Worm (Caenorhabditis elegans) whole organism, mixed stage, embryonic: ENCODE measurements around the gene Y19D10B.6.
"Not testable (repeated sequence)": the region's sequence is repeated elsewhere in the genome, so short reads cannot be mapped to it uniquely, and the experiment has no call there.

Experiments used
- M03D4.4 ChIP-seq: sonication (generic microtip); optimal IDR thresholded peaks from 2 replicates; lab custom pipeline; 2017; ENCODE audit warnings: mild to moderate bottlenecking, missing genetic modification characterization, missing compliant biosample characterization
- bed-3 ChIP-seq: fragments of 200-800 bp; sonication (Bioruptor generic); optimal IDR thresholded peaks from 3 replicates; lab custom pipeline; 2018; ENCODE audit warnings: mild to moderate bottlenecking, missing genetic modification characterization, moderate library complexity, missing compliant biosample characterization
- blmp-1 ChIP-seq: fragments of 150-350 bp; optimal IDR thresholded peaks from 2 replicates; lab custom pipeline; 2014; ENCODE audit warnings: missing biosample characterization, missing genetic modification characterization
- ceh-39 ChIP-seq: fragments of 150-350 bp; optimal IDR thresholded peaks from 2 replicates; lab custom pipeline; 2014; ENCODE audit warnings: missing biosample characterization, missing genetic modification characterization
- ceh-43 ChIP-seq: fragments of 200-800 bp; sonication (Bioruptor generic); optimal IDR thresholded peaks from 2 replicates; lab custom pipeline; 2018; ENCODE audit warnings: mild to moderate bottlenecking, missing genetic modification characterization, moderate library complexity, missing compliant biosample characterization
- ces-1 ChIP-seq: fragments of 150-350 bp; optimal IDR thresholded peaks from 2 replicates; lab custom pipeline; 2014; ENCODE audit warnings: missing biosample characterization, missing genetic modification reagents, missing genetic modification characterization
- cnd-1 ChIP-seq: fragments of 200-800 bp; sonication (Bioruptor generic); optimal IDR thresholded peaks from 2 replicates; lab custom pipeline; 2018; ENCODE audit warnings: mild to moderate bottlenecking, missing genetic modification characterization, missing compliant biosample characterization
- drap-1 ChIP-seq: fragments of 200-800 bp; sonication (Bioruptor generic); optimal IDR thresholded peaks from 3 replicates; lab custom pipeline; 2018; ENCODE audit warnings: mild to moderate bottlenecking, missing genetic modification characterization, missing compliant biosample characterization
- elt-1 ChIP-seq: sonication (generic microtip); optimal IDR thresholded peaks from 2 replicates; lab custom pipeline; 2017; ENCODE audit warnings: missing genetic modification characterization, mild to moderate bottlenecking, missing compliant biosample characterization, antibody characterized with exemption, moderate library complexity, borderline replicate concordance; ENCODE audit not compliant: insufficient read depth
- elt-3 ChIP-seq: fragments of 150-350 bp; optimal IDR thresholded peaks from 2 replicates; lab custom pipeline; 2014; ENCODE audit warnings: missing biosample characterization, missing genetic modification characterization
- flh-1 ChIP-seq: fragments of 200-800 bp; sonication (Bioruptor generic); optimal IDR thresholded peaks from 2 replicates; lab custom pipeline; 2018; ENCODE audit warnings: mild to moderate bottlenecking, missing genetic modification characterization, moderate library complexity, missing compliant biosample characterization
- ham-2 ChIP-seq: fragments of 200-800 bp; sonication (Bioruptor generic); optimal IDR thresholded peaks from 2 replicates; lab custom pipeline; 2018; ENCODE audit warnings: mild to moderate bottlenecking, missing genetic modification characterization, missing compliant biosample characterization
- hlh-1 ChIP-seq: fragments of 150-350 bp; optimal IDR thresholded peaks from 2 replicates; lab custom pipeline; 2014; ENCODE audit warnings: missing biosample characterization, missing genetic modification reagents, missing genetic modification characterization
- lin-32 ChIP-seq: fragments of 200-800 bp; sonication (Bioruptor generic); optimal IDR thresholded peaks from 2 replicates; lab custom pipeline; 2018; ENCODE audit warnings: mild to moderate bottlenecking, missing genetic modification characterization, missing compliant biosample characterization
- lsy-2 ChIP-seq: fragments of 150-350 bp; optimal IDR thresholded peaks from 2 replicates; lab custom pipeline; 2014; ENCODE audit warnings: missing biosample characterization, missing genetic modification characterization
- mep-1 ChIP-seq: fragments of 150-350 bp; optimal IDR thresholded peaks from 2 replicates; lab custom pipeline; 2017; ENCODE audit warnings: missing biosample characterization, missing genetic modification reagents, missing genetic modification characterization, inconsistent platforms
- mls-2 ChIP-seq: sonication (generic microtip); optimal IDR thresholded peaks from 2 replicates; lab custom pipeline; 2016; ENCODE audit warnings: mild to moderate bottlenecking, missing genetic modification characterization, moderate library complexity, missing compliant biosample characterization
- nhr-12 ChIP-seq: fragments of 150-350 bp; optimal IDR thresholded peaks from 2 replicates; lab custom pipeline; 2014; ENCODE audit warnings: missing biosample characterization, missing genetic modification characterization
- nhr-28 ChIP-seq: fragments of 150-350 bp; optimal IDR thresholded peaks from 2 replicates; lab custom pipeline; 2014; ENCODE audit warnings: missing biosample characterization, missing genetic modification characterization
- pha-4 ChIP-seq: fragments of 150-350 bp; optimal IDR thresholded peaks from 2 replicates; lab custom pipeline; 2018; ENCODE audit warnings: missing biosample characterization, missing genetic modification reagents, missing genetic modification characterization
- sptf-1 ChIP-seq: sonication (generic microtip); optimal IDR thresholded peaks from 2 replicates; lab custom pipeline; 2017; ENCODE audit warnings: mild to moderate bottlenecking, missing genetic modification characterization, moderate library complexity, missing compliant biosample characterization
- tbx-8 ChIP-seq: fragments of 200-800 bp; sonication (Bioruptor generic); optimal IDR thresholded peaks from 2 replicates; lab custom pipeline; 2018; ENCODE audit warnings: mild to moderate bottlenecking, missing genetic modification characterization, moderate library complexity, missing compliant biosample characterization
- unc-120 ChIP-seq: sonication (generic microtip); optimal IDR thresholded peaks from 2 replicates; lab custom pipeline; 2017; ENCODE audit warnings: missing genetic modification characterization, missing compliant biosample characterization; ENCODE audit not compliant: poor library complexity, severe bottlenecking
- unc-39 ChIP-seq: fragments of 150-350 bp; optimal IDR thresholded peaks from 2 replicates; lab custom pipeline; 2014; ENCODE audit warnings: missing biosample characterization, missing genetic modification characterization
- zip-8 ChIP-seq: fragments of 150-350 bp; optimal IDR thresholded peaks from 2 replicates; lab custom pipeline; 2014; ENCODE audit warnings: missing biosample characterization, missing genetic modification characterization
- ztf-11 ChIP-seq: fragments of 150-350 bp; optimal IDR thresholded peaks from 2 replicates; lab custom pipeline; 2014; ENCODE audit warnings: missing biosample characterization, missing genetic modification characterization

The Y19D10B.6 gene

DNA sequence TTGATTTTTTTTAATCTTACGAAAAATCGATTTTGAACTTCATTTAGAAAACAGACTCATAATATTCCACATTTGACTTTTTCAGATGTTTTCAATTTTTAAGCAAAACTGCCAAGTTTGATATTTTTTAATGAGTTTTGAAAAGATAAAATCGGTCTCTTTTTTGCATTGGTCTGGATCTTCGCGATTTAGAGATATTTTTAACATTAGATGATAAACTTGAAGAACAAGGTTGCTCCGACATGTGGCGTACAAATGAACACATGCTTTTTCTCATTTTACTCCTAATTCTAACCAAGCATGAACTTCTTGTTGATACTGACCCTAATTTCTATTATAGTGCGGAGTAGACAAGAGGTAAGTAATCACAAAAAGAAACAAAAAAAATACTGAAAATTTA lies 10.7 kb upstream of the Y19D10B.6 start, which contains the start of gene irld-32:
Gene irld-32 (plus strand): TSS at position 301 of the 400 bp plus-strand sequence.
- not testable (repeated sequence) for TF ChIP-seq ztf-11 (tag; lab: Kevin White, UChicago); mep-1 (tag; lab: Kevin White, UChicago); unc-39

DNA sequence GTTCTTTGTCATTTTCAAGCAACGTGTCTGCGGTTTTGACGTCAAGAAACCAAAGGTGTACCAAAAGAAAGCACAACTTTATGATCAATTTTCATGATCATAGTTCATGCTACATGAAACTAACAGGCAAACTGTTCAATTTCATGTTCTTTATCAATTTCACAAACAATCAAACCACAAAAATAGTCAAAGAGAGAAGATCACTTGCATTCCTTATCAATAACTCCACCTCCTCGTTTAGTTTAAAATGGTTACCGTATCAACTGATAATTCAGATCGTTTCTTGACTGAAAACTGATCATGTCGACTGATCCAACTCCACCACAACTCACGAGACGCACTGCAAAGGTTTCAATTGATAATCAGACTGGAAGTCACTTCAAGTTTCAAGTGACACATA lies 9.2 kb upstream of the Y19D10B.6 start, which contains the start of gene pud-1.1:
Gene pud-1.1 (plus strand): TSS at position 301 of the 400 bp plus-strand sequence.
- not testable (repeated sequence) for TF ChIP-seq mls-2; nhr-28; lin-32 (GFP tag; lab: Kevin White, UChicago)

DNA sequence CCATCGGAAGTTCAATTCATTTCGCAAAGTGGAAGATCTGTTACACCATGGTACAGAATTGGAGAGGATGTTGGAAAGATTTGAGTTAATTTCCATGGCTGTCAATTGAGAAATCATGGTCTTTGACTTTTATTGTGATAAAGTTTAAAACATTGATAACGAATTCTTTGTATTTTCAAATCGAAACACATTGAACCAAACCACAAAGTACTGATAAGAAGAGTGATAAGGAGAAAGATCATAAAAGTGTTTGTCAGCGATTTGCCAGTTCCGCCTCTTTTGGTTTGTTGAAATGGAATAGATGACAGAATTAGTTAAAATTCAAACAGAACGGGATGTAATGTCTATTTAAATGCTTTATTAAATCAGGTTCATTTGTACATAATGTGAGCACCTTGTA lies 6.2 kb upstream of the Y19D10B.6 start:
- TF ChIP-seq tbx-8 (GFP tag; lab: Kevin White, UChicago), result no peak
- no peak for TF ChIP-seq ceh-43 (GFP tag; lab: Kevin White, UChicago)
- no peak for TF ChIP-seq ham-2 (GFP tag; lab: Kevin White, UChicago)
- no peak for TF ChIP-seq mls-2
- TF ChIP-seq lin-32 (GFP tag; lab: Kevin White, UChicago), result no peak
- TF ChIP-seq unc-120, result no peak
- TF ChIP-seq bed-3, result no peak
- no peak for TF ChIP-seq nhr-12

DNA sequence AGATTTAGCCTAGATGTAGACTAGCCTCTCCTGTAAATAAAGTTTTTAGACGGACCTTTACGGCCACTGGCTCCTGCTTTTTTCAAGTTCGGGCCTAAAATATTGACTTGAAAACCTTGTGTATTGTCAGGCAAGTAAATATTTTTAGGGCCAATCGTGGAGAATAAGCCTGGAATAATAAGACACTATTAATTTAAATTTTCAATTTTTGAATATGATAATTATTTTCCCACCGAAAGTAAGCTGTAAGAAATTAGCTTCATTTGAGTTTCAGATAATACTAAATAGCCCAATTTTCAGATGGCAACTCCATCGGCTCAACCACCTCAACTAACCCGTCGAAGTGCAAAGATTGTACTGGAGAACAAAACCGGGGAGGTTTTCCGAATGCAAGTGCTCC lies 5.5 kb upstream of the Y19D10B.6 start, which contains the start of gene pud-4:
Gene pud-4 (plus strand): TSS at position 301 of the 400 bp plus-strand sequence.
- TF ChIP-seq lsy-2 (tag; lab: Kevin White, UChicago), result no peak
- no peak for TF ChIP-seq elt-3 (tag; lab: Kevin White, UChicago)
- no peak for TF ChIP-seq tbx-8 (GFP tag; lab: Kevin White, UChicago)
- no peak for TF ChIP-seq hlh-1
- no peak for TF ChIP-seq flh-1
- no peak for TF ChIP-seq ceh-43 (GFP tag; lab: Kevin White, UChicago)
- no peak for TF ChIP-seq ztf-11 (tag; lab: Kevin White, UChicago)
- no peak for TF ChIP-seq bed-3
- TF ChIP-seq, all 35 proteins: peak for 0

- no peak for TF ChIP-seq zip-8 (tag; lab: Kevin White, UChicago)
Observed at ce11 chrV:2325052-2325451, 4.2 kb upstream of the Y19D10B.6 start, which contains the start of gene pud-3. TSS of gene pud-3 (minus strand) at chrV:2325152.

DNA sequence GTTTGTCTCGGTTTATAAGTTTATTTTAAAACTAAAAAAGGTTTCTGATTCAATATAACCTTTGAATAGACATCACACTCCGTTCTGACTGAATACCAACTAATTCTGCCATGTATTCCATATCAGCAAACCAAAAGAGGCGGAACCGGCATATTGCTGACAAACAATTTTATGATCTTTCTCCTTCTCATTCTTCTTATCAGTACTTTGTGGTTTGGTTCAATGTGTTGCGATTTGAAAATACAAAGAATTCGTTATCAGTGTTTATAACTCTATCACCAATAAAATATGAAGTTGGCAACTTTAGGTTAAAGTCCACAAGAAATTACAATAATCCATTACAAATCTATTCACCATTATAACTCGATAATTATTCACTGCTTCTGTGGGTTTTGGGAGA lies 3.4 kb upstream of the Y19D10B.6 start:
- TF ChIP-seq mls-2 (no peak), nhr-12 (no peak), bed-3 (no peak), cnd-1 (no peak), nhr-28 (no peak), unc-39 (no peak), flh-1 (no peak), mep-1 (tag; lab: Kevin White, UChicago) (no peak)

ce11 chrV:2322466-2322865 lies 1.6 kb upstream of the Y19D10B.6 start, which contains the start of gene pud-1.2:
TSS of gene pud-1.2 (minus strand) at chrV:2322566.
- TF ChIP-seq drap-1 (GFP tag; lab: Kevin White, UChicago); zip-8 (tag; lab: Kevin White, UChicago); elt-3 (tag; lab: Kevin White, UChicago): not testable (repeated sequence)

DNA sequence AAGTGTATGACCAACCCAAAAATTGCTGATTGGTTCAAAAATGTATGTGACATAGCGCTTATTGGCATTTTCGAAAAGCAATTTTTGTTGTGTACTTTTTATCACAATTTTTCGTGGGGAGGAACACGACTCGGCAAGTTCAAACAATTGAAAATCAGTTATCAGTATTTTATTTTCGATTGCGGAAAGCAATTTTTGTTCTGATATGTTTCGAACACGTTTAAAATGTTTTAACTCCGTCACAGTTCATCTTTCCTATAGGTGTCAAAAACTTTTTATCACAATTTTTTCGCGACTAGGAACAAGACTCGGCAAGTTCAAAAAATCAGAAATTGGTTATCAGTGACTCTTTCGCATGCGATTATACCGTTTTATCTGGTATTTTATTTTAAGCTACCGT lies 12.7 kb downstream of the Y19D10B.6 start:
- TF ChIP-seq sptf-1 (tag; lab: Kevin White, UChicago) (no peak), blmp-1 (tag; lab: Kevin White, UChicago) (no peak), ceh-39 (tag; lab: Kevin White, UChicago) (no peak), elt-3 (tag; lab: Kevin White, UChicago) (no peak), hlh-1 (no peak), nhr-12 (no peak), pha-4 (no peak), unc-120 (no peak), tbx-8 (GFP tag; lab: Kevin White, UChicago) (no peak), elt-1 (tag; lab: Kevin White, UChicago) (no peak), zip-8 (tag; lab: Kevin White, UChicago) (no peak), ces-1 (no peak), M03D4.4 (tag; lab: Kevin White, UChicago) (no peak)
